Worm (Caenorhabditis elegans) whole organism, midembryonic: Measurements from ENCODE around the gene mtm-6.

ENCODE experiments used
- T22C8.4 ChIP-seq: fragments of 200-800 bp; sonication (Bioruptor generic); IDR thresholded peaks from 2 replicates; pipeline ENCODE4 v1.3.6; 2022; ENCODE audit warnings: missing genetic modification characterization, missing compliant biosample characterization
- flt-1 ChIP-seq: fragments of 200-800 bp; sonication (Bioruptor generic); IDR thresholded peaks from 2 replicates; pipeline ENCODE4 v1.3.6; 2022; ENCODE audit warnings: missing genetic modification characterization, missing compliant biosample characterization
- klf-2 ChIP-seq: fragments of 200-800 bp; sonication (Bioruptor generic); conservative IDR thresholded peaks from 2 replicates; pipeline ENCODE4 v1.3.6; 2022; ENCODE audit warnings: missing genetic modification reagents, missing genetic modification characterization, missing compliant biosample characterization
- med-1 ChIP-seq: sonication (generic microtip); optimal IDR thresholded peaks from 2 replicates; lab custom pipeline; 2017; ENCODE audit warnings: missing genetic modification characterization, mild to moderate bottlenecking, missing compliant biosample characterization, antibody characterized with exemption, missing genetic modification reagents; ENCODE audit not compliant: insufficient read depth
- ref-1 ChIP-seq: fragments of 200-800 bp; sonication (Bioruptor generic); conservative IDR thresholded peaks from 2 replicates; pipeline ENCODE4 v1.3.6; 2022; ENCODE audit warnings: missing genetic modification reagents, missing genetic modification characterization, missing compliant biosample characterization
- tab-1 ChIP-seq: fragments of 200-800 bp; sonication (Bioruptor generic); IDR thresholded peaks from 2 replicates; pipeline ENCODE4 v1.3.6; 2022; ENCODE audit warnings: missing genetic modification characterization, missing compliant biosample characterization
- ztf-23 ChIP-seq: fragments of 200-800 bp; sonication (Bioruptor generic); IDR thresholded peaks from 2 replicates; pipeline ENCODE4 v1.3.6; 2022; ENCODE audit warnings: missing genetic modification reagents, missing genetic modification characterization, missing compliant biosample characterization
- ztf-29 ChIP-seq: fragments of 200-800 bp; sonication (Bioruptor generic); IDR thresholded peaks from 2 replicates; pipeline ENCODE4 v1.3.6; 2022; ENCODE audit warnings: missing genetic modification reagents, missing genetic modification characterization, missing compliant biosample characterization

- no peak for TF ChIP-seq klf-2
- TF ChIP-seq med-1, result no peak
- no peak for TF ChIP-seq ztf-29
- TF ChIP-seq ztf-23 (GFP tag; lab: Robert Waterston, UW), result no peak
- no peak for TF ChIP-seq ref-1 (GFP tag; lab: Robert Waterston, UW)
- TF ChIP-seq T22C8.4, result no peak
- no peak for TF ChIP-seq flt-1 (GFP tag; lab: Robert Waterston, UW)
- no peak for TF ChIP-seq tab-1
Observed at ce11 chrIII:13343117-13343516, 3.8 kb upstream of the mtm-6 start, which contains the start of gene ife-1.
